Fruit fly (Drosophila melanogaster): ENCODE measurements around the gene Cyt-b5-r.

DNA sequence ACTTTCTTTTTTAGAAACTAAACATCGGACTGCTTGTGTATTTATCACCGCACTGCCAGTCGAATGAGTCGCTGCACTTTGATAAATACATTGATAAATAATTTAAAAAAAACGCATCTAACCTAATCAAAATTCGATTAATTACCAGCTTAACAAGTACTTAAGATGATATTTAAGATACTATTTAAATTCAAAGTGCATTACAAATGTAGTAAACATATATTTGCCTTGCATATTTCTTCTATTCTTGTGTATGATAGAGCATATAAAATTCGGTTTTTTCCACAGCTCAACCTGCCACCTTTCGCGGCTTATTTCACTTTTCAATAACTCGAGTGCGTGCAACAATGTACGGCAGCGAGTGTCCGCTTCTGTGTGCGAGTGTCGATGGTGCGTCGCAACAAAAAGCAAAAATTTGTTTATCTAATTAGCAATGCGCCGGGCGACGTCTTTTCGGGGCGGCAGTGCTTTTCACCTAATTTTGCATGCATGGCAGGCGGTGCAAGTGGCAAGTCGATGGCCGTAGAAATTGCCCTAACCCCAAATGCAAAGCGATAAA is 13.9 kb upstream of the Cyt-b5-r start, which contains the start of gene CG13272:
- no peak for TF ChIP-seq Mnt (GFP tag; optimal IDR thresholded peaks at IDR 0.05)
- no peak for TF ChIP-seq kay (GFP tag; ENCODE audit: borderline replicate concordance)
